Worm (Caenorhabditis elegans) whole organism, late embryonic: ENCODE data around the gene ecps-2.
A peak's percentile ranks its signal among the peaks of the same experiment; 100 is the strongest.

Experiments used
- C08G9.2 ChIP-seq: sonication (generic microtip); optimal IDR thresholded peaks from 2 replicates; lab custom pipeline; 2016; ENCODE audit warnings: mild to moderate bottlenecking, missing genetic modification characterization, moderate library complexity, missing compliant biosample characterization
- C38D4.7 ChIP-seq: fragments of 200-800 bp; sonication (Bioruptor generic); optimal IDR thresholded peaks from 2 replicates; lab custom pipeline; 2018; ENCODE audit warnings: mild to moderate bottlenecking, missing genetic modification characterization, moderate library complexity, missing compliant biosample characterization
- F13H6.1 ChIP-seq: sonication (generic microtip); optimal IDR thresholded peaks from 2 replicates; lab custom pipeline; 2016; ENCODE audit warnings: missing genetic modification characterization, missing compliant biosample characterization
- K02D7.2 ChIP-seq: sonication (generic microtip); optimal IDR thresholded peaks from 2 replicates; lab custom pipeline; 2017; ENCODE audit warnings: mild to moderate bottlenecking, missing genetic modification characterization, missing compliant biosample characterization
- K09A11.1 ChIP-seq: sonication (generic microtip); optimal IDR thresholded peaks from 2 replicates; lab custom pipeline; 2017; ENCODE audit warnings: antibody characterized with exemption, mild to moderate bottlenecking, missing genetic modification characterization, missing compliant biosample characterization; ENCODE audit not compliant: insufficient read depth
- ahr-1 ChIP-seq: sonication (generic microtip); optimal IDR thresholded peaks from 2 replicates; lab custom pipeline; 2016; ENCODE audit warnings: missing genetic modification characterization, missing compliant biosample characterization
- ceh-18 ChIP-seq: sonication (generic microtip); optimal IDR thresholded peaks from 2 replicates; lab custom pipeline; 2016; ENCODE audit warnings: missing genetic modification characterization, missing compliant biosample characterization
- ceh-19 ChIP-seq: fragments of 200-800 bp; sonication (Bioruptor generic); optimal IDR thresholded peaks from 2 replicates; lab custom pipeline; 2018; ENCODE audit warnings: mild to moderate bottlenecking, missing genetic modification characterization, missing compliant biosample characterization
- ceh-2 ChIP-seq: sonication (generic microtip); optimal IDR thresholded peaks from 2 replicates; lab custom pipeline; 2016; ENCODE audit warnings: missing genotype, missing genetic modification characterization, missing compliant biosample characterization
- ceh-22 ChIP-seq: sonication (generic microtip); optimal IDR thresholded peaks from 2 replicates; lab custom pipeline; 2017; ENCODE audit warnings: missing biosample characterization, missing genetic modification characterization
- ceh-24 ChIP-seq: sonication (generic microtip); optimal IDR thresholded peaks from 2 replicates; lab custom pipeline; 2016; ENCODE audit warnings: mild to moderate bottlenecking, missing genetic modification characterization, missing compliant biosample characterization
- ceh-31 ChIP-seq: sonication (generic microtip); optimal IDR thresholded peaks from 2 replicates; lab custom pipeline; 2016; ENCODE audit warnings: missing genetic modification characterization, missing compliant biosample characterization
- ceh-34 ChIP-seq: sonication (generic microtip); optimal IDR thresholded peaks from 2 replicates; lab custom pipeline; 2016; ENCODE audit warnings: mild to moderate bottlenecking, missing genetic modification characterization, missing compliant biosample characterization
- ceh-45 ChIP-seq: fragments of 200-800 bp; sonication (Bioruptor generic); IDR thresholded peaks from 2 replicates; pipeline ENCODE4 v1.3.6; 2022; ENCODE audit warnings: missing genetic modification reagents, missing genetic modification characterization, missing compliant biosample characterization
- ceh-48 ChIP-seq: sonication (generic microtip); optimal IDR thresholded peaks from 2 replicates; lab custom pipeline; 2016; ENCODE audit warnings: missing genetic modification characterization, inconsistent platforms, missing compliant biosample characterization
- ceh-6 ChIP-seq: fragments of 200-800 bp; sonication (Bioruptor generic); optimal IDR thresholded peaks from 2 replicates; lab custom pipeline; 2018; ENCODE audit warnings: mild to moderate bottlenecking, missing genetic modification characterization, missing compliant biosample characterization
- ceh-9 ChIP-seq: sonication (generic microtip); optimal IDR thresholded peaks from 2 replicates; lab custom pipeline; 2016; ENCODE audit warnings: mild to moderate bottlenecking, missing genetic modification characterization, inconsistent platforms, missing compliant biosample characterization
- dmd-4 ChIP-seq: sonication (generic microtip); optimal IDR thresholded peaks from 2 replicates; lab custom pipeline; 2016; ENCODE audit warnings: borderline replicate concordance, missing genetic modification characterization, missing compliant biosample characterization
- dve-1 ChIP-seq: sonication (generic microtip); optimal IDR thresholded peaks from 2 replicates; lab custom pipeline; 2017; ENCODE audit warnings: antibody characterized with exemption, mild to moderate bottlenecking, missing genetic modification characterization, missing compliant biosample characterization
- elt-2 ChIP-seq: sonication (generic microtip); optimal IDR thresholded peaks from 2 replicates; lab custom pipeline; 2016; ENCODE audit warnings: missing genetic modification reagents, missing genetic modification characterization, missing compliant biosample characterization
- elt-4 ChIP-seq: sonication (generic microtip); optimal IDR thresholded peaks from 2 replicates; lab custom pipeline; 2016; ENCODE audit warnings: missing genetic modification characterization, missing compliant biosample characterization
- ets-4 ChIP-seq: sonication (generic microtip); optimal IDR thresholded peaks from 2 replicates; lab custom pipeline; 2016; ENCODE audit warnings: missing genetic modification characterization, missing compliant biosample characterization
- eyg-1 ChIP-seq: sonication (generic microtip); optimal IDR thresholded peaks from 2 replicates; lab custom pipeline; 2016; ENCODE audit warnings: missing genotype, missing genetic modification characterization, missing compliant biosample characterization
- fax-1 ChIP-seq: sonication (generic microtip); optimal IDR thresholded peaks from 2 replicates; lab custom pipeline; 2016; ENCODE audit warnings: missing genotype, missing genetic modification characterization, missing compliant biosample characterization
- fkh-10 ChIP-seq: fragments of 150-350 bp; optimal IDR thresholded peaks from 2 replicates; lab custom pipeline; 2014; ENCODE audit warnings: missing biosample characterization, missing genetic modification reagents, missing genetic modification characterization
- fkh-6 ChIP-seq: sonication (generic microtip); optimal IDR thresholded peaks from 2 replicates; lab custom pipeline; 2016; ENCODE audit warnings: missing genetic modification characterization, missing compliant biosample characterization
- gmeb-2 ChIP-seq: sonication (generic microtip); optimal IDR thresholded peaks from 2 replicates; lab custom pipeline; 2016; ENCODE audit warnings: missing genetic modification characterization, inconsistent platforms, missing compliant biosample characterization
- hlh-30 ChIP-seq: sonication (generic microtip); optimal IDR thresholded peaks from 2 replicates; lab custom pipeline; 2017; ENCODE audit warnings: antibody characterized with exemption, missing genetic modification characterization, missing compliant biosample characterization; ENCODE audit not compliant: insufficient read depth
- hlh-6 ChIP-seq: sonication (generic microtip); optimal IDR thresholded peaks from 2 replicates; lab custom pipeline; 2016; ENCODE audit warnings: missing genotype, missing genetic modification characterization, missing compliant biosample characterization
- hlh-8 ChIP-seq: sonication (generic microtip); optimal IDR thresholded peaks from 2 replicates; lab custom pipeline; 2016; ENCODE audit warnings: missing genotype, missing genetic modification characterization, missing compliant biosample characterization
- lim-6 ChIP-seq: sonication (generic microtip); optimal IDR thresholded peaks from 2 replicates; lab custom pipeline; 2016; ENCODE audit warnings: missing genetic modification characterization, missing compliant biosample characterization
- lin-11 ChIP-seq: fragments of 200-800 bp; sonication (Bioruptor generic); optimal IDR thresholded peaks from 2 replicates; lab custom pipeline; 2018; ENCODE audit warnings: mild to moderate bottlenecking, missing genetic modification characterization, missing compliant biosample characterization
- mec-3 ChIP-seq: sonication (generic microtip); optimal IDR thresholded peaks from 2 replicates; lab custom pipeline; 2016; ENCODE audit warnings: borderline replicate concordance, missing genetic modification characterization, missing compliant biosample characterization
- nhr-11 ChIP-seq: fragments of 150-350 bp; optimal IDR thresholded peaks from 2 replicates; lab custom pipeline; 2014; ENCODE audit warnings: missing biosample characterization, missing genetic modification characterization
- nhr-232 ChIP-seq: sonication (generic microtip); optimal IDR thresholded peaks from 2 replicates; lab custom pipeline; 2016; ENCODE audit warnings: missing genetic modification characterization, missing compliant biosample characterization
- odd-2 ChIP-seq: sonication (generic microtip); optimal IDR thresholded peaks from 2 replicates; lab custom pipeline; 2017; ENCODE audit warnings: antibody characterized with exemption, mild to moderate bottlenecking, missing genetic modification characterization, missing compliant biosample characterization
- pha-2 ChIP-seq: sonication (generic microtip); optimal IDR thresholded peaks from 2 replicates; lab custom pipeline; 2017; ENCODE audit warnings: mild to moderate bottlenecking, missing genetic modification characterization, missing compliant biosample characterization
- pha-4 ChIP-seq: fragments of 150-350 bp; optimal IDR thresholded peaks from 2 replicates; lab custom pipeline; 2018; ENCODE audit warnings: missing biosample characterization, missing genetic modification reagents, missing genetic modification characterization
- pros-1 ChIP-seq: fragments of 150-350 bp; optimal IDR thresholded peaks from 2 replicates; lab custom pipeline; 2014; ENCODE audit warnings: missing biosample characterization, missing genetic modification reagents, missing genetic modification characterization
- ref-2 ChIP-seq: sonication (generic microtip); optimal IDR thresholded peaks from 2 replicates; lab custom pipeline; 2016; ENCODE audit warnings: missing genetic modification characterization, missing compliant biosample characterization
- rnt-1 ChIP-seq: sonication (generic microtip); optimal IDR thresholded peaks from 2 replicates; lab custom pipeline; 2016; ENCODE audit warnings: missing genetic modification characterization, missing compliant biosample characterization
- sox-2 ChIP-seq: fragments of 200-800 bp; sonication (Bioruptor generic); IDR thresholded peaks from 2 replicates; pipeline ENCODE4 v1.3.6; 2022; ENCODE audit warnings: missing genetic modification reagents, missing genetic modification characterization, missing compliant biosample characterization
- sox-4 ChIP-seq: sonication (generic microtip); optimal IDR thresholded peaks from 2 replicates; lab custom pipeline; 2017; ENCODE audit warnings: mild to moderate bottlenecking, missing genetic modification characterization, inconsistent platforms, missing compliant biosample characterization
- syd-9 ChIP-seq: sonication (generic microtip); optimal IDR thresholded peaks from 2 replicates; lab custom pipeline; 2016; ENCODE audit warnings: mild to moderate bottlenecking, missing genetic modification characterization, moderate library complexity, missing compliant biosample characterization
- tbx-2 ChIP-seq: sonication (generic microtip); optimal IDR thresholded peaks from 2 replicates; lab custom pipeline; 2016; ENCODE audit warnings: missing genetic modification characterization, missing compliant biosample characterization
- tbx-7 ChIP-seq: sonication (generic microtip); optimal IDR thresholded peaks from 2 replicates; lab custom pipeline; 2016; ENCODE audit warnings: missing genotype, missing genetic modification characterization, missing compliant biosample characterization
- ttx-3 ChIP-seq: sonication (generic microtip); optimal IDR thresholded peaks from 2 replicates; lab custom pipeline; 2016; ENCODE audit warnings: missing genetic modification reagents, missing genetic modification characterization, missing compliant biosample characterization
- unc-3 ChIP-seq, 2 experiments: fragments of 200-800 bp in 1 of 2; sonication (Bioruptor generic) in 1 of 2; sonication (generic microtip) in 1 of 2; conservative IDR thresholded peaks in 1 of 2; optimal IDR thresholded peaks in 1 of 2; 2 replicates each; pipeline versions ENCODE4 v1.3.6 to Lab custom; 2016 to 2022; ENCODE audit warnings: missing compliant biosample characterization in 2 of 2, missing genetic modification characterization in 2 of 2, missing genetic modification reagents in 1 of 2
- unc-42 ChIP-seq: sonication (generic microtip); optimal IDR thresholded peaks from 2 replicates; lab custom pipeline; 2016; ENCODE audit warnings: missing genotype, missing genetic modification characterization, missing compliant biosample characterization
- unc-55 ChIP-seq: sonication (generic microtip); optimal IDR thresholded peaks from 2 replicates; lab custom pipeline; 2017; ENCODE audit warnings: missing biosample characterization, missing genetic modification reagents, missing genetic modification characterization
- unc-86 ChIP-seq: sonication (generic microtip); optimal IDR thresholded peaks from 2 replicates; lab custom pipeline; 2016; ENCODE audit warnings: missing genetic modification characterization, missing compliant biosample characterization
- zip-5 ChIP-seq: sonication (generic microtip); optimal IDR thresholded peaks from 2 replicates; lab custom pipeline; 2016; ENCODE audit warnings: missing genetic modification characterization, missing compliant biosample characterization
- ztf-16 ChIP-seq: sonication (generic microtip); optimal IDR thresholded peaks from 2 replicates; lab custom pipeline; 2017; ENCODE audit warnings: missing genetic modification characterization, missing compliant biosample characterization

ecps-2 gene

ce11 chrIII:10432104-10432503 is 10.8 kb upstream of the ecps-2 start:
- no peak for TF ChIP-seq dmd-4 (tag; lab: Kevin White, UChicago)
- no peak for TF ChIP-seq ceh-45 (GFP tag; lab: Robert Waterston, UW)
- no peak for TF ChIP-seq ceh-24
- peak; percentile 73 for TF ChIP-seq pha-2 (tag; lab: Kevin White, UChicago)
- no peak for TF ChIP-seq dve-1 (tag; lab: Kevin White, UChicago)
- TF ChIP-seq hlh-30 (tag; lab: Kevin White, UChicago) = peak; percentile 66
- peak; percentile 73 for TF ChIP-seq tbx-2
- peak; percentile 2 for TF ChIP-seq unc-42 (tag; lab: Kevin White, UChicago)
- no peak for TF ChIP-seq elt-2 (tag; lab: Kevin White, UChicago)
- TF ChIP-seq ceh-31 = peak; percentile 45
- TF ChIP-seq ref-2 = peak; percentile 29
- TF ChIP-seq ceh-19 (GFP tag; lab: Kevin White, UChicago) = peak; percentile 29
- no peak for TF ChIP-seq elt-4 (tag; lab: Kevin White, UChicago)
- TF ChIP-seq fkh-10 (GFP tag; lab: Kevin White, UChicago) = no peak
- no peak for TF ChIP-seq zip-5 (tag; lab: Kevin White, UChicago)
- peak; percentile 43 for TF ChIP-seq ceh-48
- TF ChIP-seq sox-2 (GFP tag; lab: Robert Waterston, UW) = no peak
- no peak for TF ChIP-seq pha-4 (tag; lab: Kevin White, UChicago)
- TF ChIP-seq gmeb-2 = peak; percentile 38
- TF ChIP-seq K09A11.1 (tag; lab: Kevin White, UChicago) = no peak
- TF ChIP-seq nhr-11 = no peak
- no peak for TF ChIP-seq mec-3
- peak; percentile 29 for TF ChIP-seq odd-2 (tag; lab: Kevin White, UChicago)
- peak; percentile 54 for TF ChIP-seq C08G9.2 (tag; lab: Kevin White, UChicago)
- TF ChIP-seq ttx-3 = peak; percentile 56
- peak; percentile 14 for TF ChIP-seq fax-1 (tag; lab: Kevin White, UChicago)
- TF ChIP-seq sox-4 (tag; lab: Kevin White, UChicago) = peak; percentile 49
- TF ChIP-seq ets-4 (tag; lab: Kevin White, UChicago) = no peak
- peak; percentile 29 for TF ChIP-seq hlh-6 (tag; lab: Kevin White, UChicago)
- peak; percentile 3 for TF ChIP-seq lim-6 (tag; lab: Kevin White, UChicago)
- peak; percentile 46 for TF ChIP-seq syd-9
- TF ChIP-seq lin-11 (tag; lab: Kevin White, UChicago) = peak; percentile 34
- peak; percentile 62 for TF ChIP-seq ztf-16
- peak; percentile 63 for TF ChIP-seq rnt-1 (tag; lab: Kevin White, UChicago)
- no peak for TF ChIP-seq ceh-9 (tag; lab: Kevin White, UChicago)
- no peak for TF ChIP-seq pros-1 (tag; lab: Kevin White, UChicago)
- peak; percentile 54 for TF ChIP-seq ceh-34
- peak; percentile 51 for TF ChIP-seq ceh-6
- TF ChIP-seq tbx-7 (tag; lab: Kevin White, UChicago) = peak; percentile 49
- peak; percentile 27 for TF ChIP-seq ahr-1 (tag; lab: Kevin White, UChicago)
- peak; percentile 47 for TF ChIP-seq ceh-18 (tag; lab: Kevin White, UChicago)
- peak; percentile 46 for TF ChIP-seq unc-55 (GFP tag; lab: Kevin White, UChicago)
- TF ChIP-seq fkh-6 (tag; lab: Kevin White, UChicago) = no peak
- TF ChIP-seq unc-86 (tag; lab: Kevin White, UChicago) = no peak
- TF ChIP-seq C38D4.7 = peak; percentile 63
- no peak for TF ChIP-seq ceh-22 (tag; lab: Kevin White, UChicago)
- TF ChIP-seq K02D7.2 (tag; lab: Kevin White, UChicago) = peak; percentile 26
- no peak for TF ChIP-seq eyg-1 (tag; lab: Kevin White, UChicago)
- peak; percentile 52 for TF ChIP-seq ceh-2 (tag; lab: Kevin White, UChicago)
- TF ChIP-seq hlh-8 (tag; lab: Kevin White, UChicago) = peak; percentile 28
- peak; percentile 41 for TF ChIP-seq nhr-232 (tag; lab: Kevin White, UChicago)
- TF ChIP-seq unc-3 (GFP tag; conservative IDR thresholded peaks at IDR 0.05; lab: Robert Waterston, UW) = no peak
- no peak for TF ChIP-seq unc-3 (tag; optimal IDR thresholded peaks at IDR 0.05; lab: Kevin White, UChicago)
- TF ChIP-seq F13H6.1 (tag; lab: Kevin White, UChicago) = peak; percentile 21
